Fruit fly (Drosophila melanogaster) S2 (cell line): ENCODE measurements around the gene Dbct.

Source experiments
- CG8478 ChIP-seq: fragments of >200 bp; optimal IDR thresholded peaks from 2 replicates; lab custom pipeline; 2018
- CTCF ChIP-seq, 2 experiments: fragments of >200 bp; optimal IDR thresholded peaks; 2 replicates each; lab custom pipeline; 2018

Dbct gene

DNA sequence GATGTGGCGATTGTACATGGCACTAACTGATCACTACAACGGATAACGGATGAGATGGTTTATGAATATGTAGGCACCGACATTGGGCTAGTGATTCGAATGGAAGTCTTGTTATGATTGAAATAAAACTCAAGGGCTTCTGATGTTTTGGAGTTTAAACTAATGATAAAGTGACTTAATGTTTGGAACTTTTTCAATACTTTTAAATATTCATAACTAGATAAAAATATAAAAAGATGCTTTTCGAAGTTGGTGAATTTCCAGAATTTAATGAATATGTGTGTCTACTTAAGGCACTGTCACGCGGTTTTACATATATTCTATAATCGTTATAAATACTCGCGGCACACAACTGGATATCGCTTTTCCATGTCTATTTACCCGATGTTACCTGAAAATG lies 10.0 kb downstream of the Dbct start, which contains the start of gene CG9072:
TSS of gene CG9072 (minus strand) at position 101 of the 400 bp plus-strand sequence.
- no peak for TF ChIP-seq CTCF (optimal IDR thresholded peaks at IDR 0.05; lab: Kevin White, UChicago)
- TF ChIP-seq CG8478, result no peak

DNA sequence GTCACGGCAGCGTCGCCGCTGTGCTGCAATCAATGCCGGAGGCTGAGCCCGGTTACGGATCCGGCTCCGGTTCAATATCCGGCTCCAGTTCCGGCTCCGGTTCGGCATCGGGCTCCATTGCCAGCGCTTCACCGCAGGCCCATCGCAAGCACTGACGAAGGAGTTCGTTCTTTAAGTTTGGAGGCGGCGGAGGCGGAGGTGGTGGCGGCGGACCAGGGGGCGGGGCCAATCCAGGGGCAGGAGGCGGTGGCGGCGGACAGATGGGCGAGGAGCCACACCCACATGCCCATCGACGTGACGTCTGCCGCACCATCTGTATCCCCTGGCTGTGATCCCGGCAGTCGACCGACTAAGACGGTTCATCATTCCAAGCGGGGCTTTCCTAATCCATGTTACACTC lies 26.0 kb downstream of the Dbct start:
- TF ChIP-seq CTCF (optimal IDR thresholded peaks at IDR 0.05; lab: Kevin White, UChicago) (no peak), CG8478 (no peak)

DNA sequence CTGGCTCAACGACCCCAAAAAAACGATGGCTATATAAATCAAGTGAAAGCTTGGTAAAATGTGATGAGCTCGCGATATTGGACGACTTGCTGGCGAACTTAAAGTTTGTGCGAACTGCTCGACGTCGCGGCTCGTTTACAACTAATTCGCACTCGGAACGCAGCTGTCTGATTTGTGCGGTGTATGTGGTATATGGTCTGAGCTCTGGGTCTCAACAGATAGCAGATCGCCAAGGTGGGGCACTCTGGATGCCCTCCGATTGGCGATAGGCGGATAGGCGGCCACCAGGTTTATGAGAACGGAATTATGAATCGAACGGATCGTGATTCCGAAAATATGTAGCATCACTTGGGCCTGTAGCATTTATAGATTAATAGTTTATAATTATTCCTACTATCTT lies 30.5 kb downstream of the Dbct start, which contains the start of gene Cyp4s3:
TSS of gene Cyp4s3 (minus strand) at position 146 of the 400 bp plus-strand sequence.
- no peak for TF ChIP-seq CTCF (optimal IDR thresholded peaks at IDR 0.05; lab: Kevin White, UChicago)
- no peak for TF ChIP-seq CG8478

- no peak for TF ChIP-seq CG8478
- TF ChIP-seq CTCF (optimal IDR thresholded peaks at IDR 0.05; lab: Kevin White, UChicago), result no peak
Observed at dm6 chrX:15120116-15120515, 34.2 kb downstream of the Dbct start.

DNA sequence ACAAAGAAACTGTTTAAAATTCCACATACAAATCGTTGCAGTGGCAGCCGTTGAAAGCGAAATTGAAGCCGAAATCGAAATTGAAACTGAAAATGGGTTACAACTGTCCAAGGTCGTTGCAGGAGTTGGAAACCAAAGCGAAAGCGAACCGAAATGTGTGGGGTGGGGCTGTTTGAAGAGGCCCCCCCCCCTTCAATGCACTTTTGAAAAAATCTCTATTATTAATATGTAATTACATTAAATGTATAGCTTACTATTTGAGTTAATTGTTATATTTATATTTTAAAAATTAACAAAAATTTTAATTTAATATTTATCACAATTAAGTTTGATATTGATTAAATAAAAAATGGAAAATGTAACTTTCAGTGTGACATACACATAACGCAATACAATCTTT lies 35.8 kb downstream of the Dbct start:
- TF ChIP-seq CTCF (optimal IDR thresholded peaks at IDR 0.05; lab: Kevin White, UChicago), result no peak
- TF ChIP-seq CG8478, result no peak

DNA sequence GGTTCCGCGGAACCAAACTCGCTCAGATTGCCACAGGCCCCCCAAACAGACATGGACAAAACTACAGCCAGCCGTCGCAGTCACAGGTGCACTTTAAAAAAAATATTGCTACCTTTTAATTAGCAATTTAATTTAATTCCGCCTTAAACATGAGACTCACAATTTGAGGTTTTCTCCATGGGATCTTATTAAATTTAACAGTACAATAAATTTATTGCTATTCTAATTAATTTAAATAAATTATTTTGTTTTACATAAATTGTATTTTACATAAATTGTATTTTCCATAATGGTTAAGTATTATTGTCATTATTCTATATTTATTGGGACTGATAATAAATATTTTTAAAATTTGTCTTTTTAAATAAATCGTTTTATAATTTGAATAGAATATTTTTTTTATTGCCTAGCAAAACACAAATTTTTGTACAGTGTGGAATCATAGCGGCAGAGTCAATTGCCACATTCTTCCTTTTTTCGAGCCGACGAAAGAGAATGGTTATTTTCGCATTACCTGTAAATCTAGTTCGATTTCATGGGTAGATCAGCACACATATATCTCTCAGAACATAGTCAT lies 37.6 kb downstream of the Dbct start:
- no peak for TF ChIP-seq CTCF (optimal IDR thresholded peaks at IDR 0.05; lab: Kevin White, UChicago)
- no peak for TF ChIP-seq CG8478

dm6 chrX:15125496-15125895 lies 39.6 kb downstream of the Dbct start, which contains the start of gene drd:
TSS of gene drd (plus strand) at chrX:15125753.
- TF ChIP-seq CG8478 (no peak), CTCF (optimal IDR thresholded peaks at IDR 0.05; lab: Kevin White, UChicago) (no peak)

DNA sequence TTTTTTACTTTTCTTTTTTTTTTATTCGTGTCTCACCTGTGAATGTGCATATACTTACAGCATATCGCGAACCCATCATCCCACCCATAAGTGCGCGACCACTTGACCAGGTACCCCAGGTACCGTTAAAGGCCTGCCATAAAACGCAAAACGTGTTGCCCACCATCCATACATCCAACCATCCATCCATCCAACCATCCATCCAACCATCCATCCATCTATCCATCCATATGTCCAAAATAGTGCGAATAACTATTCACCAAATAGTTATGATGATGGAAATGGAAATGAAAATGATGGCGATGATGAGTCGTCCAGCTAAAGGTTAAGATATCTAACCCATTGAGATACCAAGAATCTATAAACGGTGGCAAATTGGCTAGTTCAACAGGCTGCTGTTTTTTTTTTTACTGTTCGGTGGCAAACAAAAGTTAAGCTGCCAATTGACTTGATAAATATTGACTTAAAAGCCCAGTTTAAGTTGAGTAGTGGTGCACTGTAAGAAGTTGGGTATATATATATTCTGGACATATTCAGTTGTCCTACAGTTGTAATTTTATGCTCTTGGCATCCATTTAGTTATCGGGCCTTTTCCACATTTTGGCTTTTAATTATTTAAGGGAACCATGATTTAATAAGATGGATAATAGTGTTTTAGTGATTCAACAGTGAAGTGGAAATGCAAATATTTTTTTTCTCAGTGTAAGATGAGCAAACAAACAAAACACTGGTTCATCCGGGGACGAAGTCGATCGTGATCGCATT lies 42.1 kb downstream of the Dbct start:
- no peak for TF ChIP-seq CG8478
- TF ChIP-seq CTCF (optimal IDR thresholded peaks at IDR 0.05; lab: Kevin White, UChicago), result no peak

dm6 chrX:15132065-15132464 lies 46.1 kb downstream of the Dbct start:
- no peak for TF ChIP-seq CG8478
- no peak for TF ChIP-seq CTCF (optimal IDR thresholded peaks at IDR 0.05; lab: Kevin White, UChicago)

DNA sequence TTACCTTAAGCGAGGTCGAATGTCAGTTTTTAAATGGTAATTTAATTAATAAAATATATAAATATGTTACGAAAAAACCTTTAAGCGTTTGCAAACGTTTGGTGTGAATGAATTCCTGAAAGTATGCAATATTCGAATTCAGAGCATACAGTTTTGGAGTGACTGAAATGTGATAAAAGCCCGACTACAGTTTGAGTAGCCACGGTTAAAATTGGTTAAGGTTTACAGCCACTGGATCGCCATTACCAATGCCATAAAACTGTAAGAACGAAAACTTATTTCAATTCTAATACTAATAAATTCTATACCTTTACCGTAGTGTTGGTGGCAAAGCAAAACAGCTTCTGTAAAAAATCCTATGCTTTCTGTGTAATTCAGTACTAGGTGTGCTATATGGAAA lies 51.3 kb downstream of the Dbct start:
- TF ChIP-seq CTCF (optimal IDR thresholded peaks at IDR 0.05; lab: Kevin White, UChicago) (peak; percentile 3 to 66), CG8478 (no peak)
